Fruit fly (Drosophila melanogaster): ENCODE measurements around the gene Qsox4.

Gene Qsox4

DNA sequence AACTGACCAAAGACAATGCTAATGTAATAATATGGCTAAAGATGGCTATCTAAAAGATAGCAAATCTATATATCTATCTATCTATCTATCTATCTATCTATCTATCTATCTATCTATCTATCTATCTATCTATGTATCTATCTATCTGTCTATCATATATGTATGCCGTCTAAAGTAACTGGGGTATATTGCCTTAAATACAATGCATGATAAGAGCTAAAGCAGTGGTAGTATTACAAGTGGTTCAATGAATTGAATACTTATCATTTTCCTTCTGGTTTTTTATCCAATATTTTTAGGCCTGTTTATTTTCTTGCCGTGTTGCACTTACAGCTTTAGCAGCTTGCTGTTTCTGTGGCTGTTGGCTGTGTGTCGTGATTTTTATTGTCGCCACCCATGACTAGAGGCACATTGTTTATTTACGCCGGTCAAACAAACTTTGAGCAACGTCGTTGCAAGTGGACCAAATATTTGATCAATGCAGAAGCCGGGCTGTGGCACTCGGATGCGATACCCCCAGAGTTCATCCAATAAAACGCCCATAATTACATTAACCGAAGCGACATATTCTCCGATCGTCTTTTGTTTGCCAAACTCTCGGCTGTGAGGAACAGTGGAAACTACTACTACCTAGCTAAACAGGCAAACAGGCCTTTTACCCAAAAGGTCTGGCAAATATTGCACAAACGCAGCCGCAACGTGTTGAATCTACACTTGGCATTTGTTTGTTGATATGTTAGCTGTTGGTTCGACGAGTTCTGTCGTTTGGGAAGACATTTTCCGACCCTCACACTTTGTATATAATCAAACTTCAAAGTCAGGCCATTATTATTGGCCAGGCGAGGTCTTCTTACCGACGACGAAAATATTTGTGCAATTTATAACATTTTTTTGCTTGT, 35.4 kb downstream of the Qsox4 start:
- TF ChIP-seq CG10209 (GFP tag; optimal IDR thresholded peaks at IDR 0.05) = peak; percentile 10
- peak; percentile 77 for TF ChIP-seq sens (GFP tag)
- TF ChIP-seq CG1603 (tag; optimal IDR thresholded peaks at IDR 0.05) = peak; percentile 3
- TF ChIP-seq tll (GFP tag; optimal IDR thresholded peaks at IDR 0.05) = peak in 1 of 2 experiments; percentile 74
- TF ChIP-seq prd (optimal IDR thresholded peaks at IDR 0.05) = no peak
- 0 out of 3 replicates have a peak, but pooled peaks have one; percentile 14 for TF ChIP-seq prd (GFP tag; IDR thresholded peaks at IDR 0.05)
- TF ChIP-seq NK7.1 (GFP tag; optimal IDR thresholded peaks at IDR 0.05) = no peak
- peak; percentile 5 for TF ChIP-seq nom (GFP tag; optimal IDR thresholded peaks at IDR 0.05)
- TF ChIP-seq MTF-1 (GFP tag; optimal IDR thresholded peaks at IDR 0.05; ENCODE audit: borderline replicate concordance) = peak; percentile 6
- no peak for TF ChIP-seq CG15011 (GFP tag; optimal IDR thresholded peaks at IDR 0.05)
- peak; percentile 57 for TF ChIP-seq Med (GFP tag)
- peak; percentile 10 for TF ChIP-seq CG31365 (tag; optimal IDR thresholded peaks at IDR 0.05)
- TF ChIP-seq CG17359 (tag; optimal IDR thresholded peaks at IDR 0.05) = no peak
- TF ChIP-seq CG4360 (GFP tag; IDR thresholded peaks at IDR 0.05) = no peak
- peak; percentile 4 for TF ChIP-seq CG15479 (GFP tag; optimal IDR thresholded peaks at IDR 0.05)
- no peak for TF ChIP-seq dpn (GFP tag; optimal IDR thresholded peaks at IDR 0.05)
- peak; percentile 45 for TF ChIP-seq CG15696 (tag; optimal IDR thresholded peaks at IDR 0.05)
- TF ChIP-seq CG8359 (GFP tag; optimal IDR thresholded peaks at IDR 0.05; ENCODE audit: borderline replicate concordance) = peak; percentile 54
- no peak for TF ChIP-seq gt (GFP tag; IDR thresholded peaks at IDR 0.05)
- peak; percentile 17 for TF ChIP-seq ac (GFP tag; optimal IDR thresholded peaks at IDR 0.05)
- TF ChIP-seq CG18619 (GFP tag; optimal IDR thresholded peaks at IDR 0.05) = no peak
- peak; percentile 9 for TF ChIP-seq ATbp (GFP tag; optimal IDR thresholded peaks at IDR 0.05)
- peak; percentile 18 for TF ChIP-seq CG3407 (GFP tag; optimal IDR thresholded peaks at IDR 0.05)
- 0 out of 3 replicates have a peak, but pooled peaks have one; percentile 29 for TF ChIP-seq Optix (GFP tag; IDR thresholded peaks at IDR 0.05)

DNA sequence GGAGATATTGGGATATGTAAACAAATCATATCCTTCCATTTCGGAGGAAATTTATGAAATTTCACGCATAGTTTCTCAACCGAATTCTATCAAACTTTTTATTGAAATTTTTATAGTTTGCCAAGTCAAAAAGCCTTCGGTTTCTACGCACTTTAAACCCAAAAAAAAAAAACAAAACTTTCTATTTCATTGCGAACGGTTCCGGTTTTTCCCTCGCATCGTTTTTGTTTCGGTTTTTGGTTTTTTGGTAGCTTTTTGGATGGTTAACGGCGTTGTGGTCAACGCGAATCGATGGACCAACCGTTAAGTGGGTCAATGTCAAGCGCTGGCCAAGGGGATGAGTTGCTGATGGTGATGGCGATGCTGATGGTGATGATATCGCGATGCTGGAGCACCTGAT, 38.4 kb downstream of the Qsox4 start:
- TF ChIP-seq CG18011 (GFP tag; optimal IDR thresholded peaks at IDR 0.05) (no peak), grn (GFP tag; optimal IDR thresholded peaks at IDR 0.05) (peak; percentile 33), vvl (GFP tag; IDR thresholded peaks at IDR 0.05) (peak; percentile 50; the same call in 1 of the 2 replicates), CG12769 (tag; optimal IDR thresholded peaks at IDR 0.05) (peak; percentile 13), run (tag; optimal IDR thresholded peaks at IDR 0.05) (peak; percentile 12), oc (tag; optimal IDR thresholded peaks at IDR 0.05) (peak; percentile 4), Blimp-1 (GFP tag; optimal IDR thresholded peaks at IDR 0.05) (peak; percentile 91), BtbVII (GFP tag; optimal IDR thresholded peaks at IDR 0.05) (no peak)

DNA sequence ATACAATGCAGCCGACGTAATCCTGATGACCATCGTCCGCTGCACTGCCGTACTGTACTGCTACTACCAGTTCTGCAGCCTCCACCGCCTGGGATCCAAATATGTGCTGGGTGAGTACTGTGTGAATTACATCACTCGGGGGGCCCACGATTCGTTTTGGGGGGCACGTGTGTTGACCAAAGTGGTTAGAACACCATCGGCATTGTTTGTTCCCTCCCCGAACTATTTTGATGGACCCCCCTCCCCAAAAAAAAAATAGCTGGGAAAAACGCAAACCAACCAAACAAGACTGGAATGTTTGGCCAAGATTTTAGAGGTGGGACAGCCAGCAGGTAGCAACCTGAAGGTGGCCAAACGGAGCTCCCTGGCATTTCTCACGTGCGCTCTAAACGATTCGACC, 44.9 kb downstream of the Qsox4 start:
- TF ChIP-seq CG4617 (GFP tag; optimal IDR thresholded peaks at IDR 0.05; ENCODE audit: borderline replicate concordance) (no peak), fd64A (GFP tag; optimal IDR thresholded peaks at IDR 0.05) (no peak), tap (tag; optimal IDR thresholded peaks at IDR 0.05) (no peak), cwo (GFP tag; optimal IDR thresholded peaks at IDR 0.05) (peak; percentile 57), gfzf (GFP tag; optimal IDR thresholded peaks at IDR 0.05) (no peak), otp (GFP tag; IDR thresholded peaks at IDR 0.05) (peak; percentile 31; the same call in 1 of the 3 replicates), ap (GFP tag; IDR thresholded peaks at IDR 0.05) (no peak), CG17802 (tag; optimal IDR thresholded peaks at IDR 0.05) (no peak), YL-1 (GFP tag; optimal IDR thresholded peaks at IDR 0.05) (no peak), CTCF (GFP tag; optimal IDR thresholded peaks at IDR 0.05) (no peak), ham (GFP tag; IDR thresholded peaks at IDR 0.05) (no peak), CG15073 (GFP tag; optimal IDR thresholded peaks at IDR 0.05) (no peak)

Data from whole organism, embryonic.